Worm (Caenorhabditis elegans): ENCODE data around the gene mtre-1.

mtre-1 gene

ce11 chrII:8015483-8015938, 34.9 kb downstream of the mtre-1 start (continued):
- TF ChIP-seq dmd-9 (GFP tag; IDR thresholded peaks at IDR 0.05) = 0 out of 2 replicates have a peak, but pooled peaks have one; percentile 13
- peak; percentile 12 for TF ChIP-seq nhr-77 (tag; optimal IDR thresholded peaks at IDR 0.05)
- TF ChIP-seq zfp-2 (tag; optimal IDR thresholded peaks at IDR 0.05) = no peak
- no peak for TF ChIP-seq nhr-111 (GFP tag; optimal IDR thresholded peaks at IDR 0.05)
- TF ChIP-seq ZK337.2 (GFP tag; IDR thresholded peaks at IDR 0.05) = no peak
- no peak for TF ChIP-seq fos-1 (tag; optimal IDR thresholded peaks at IDR 0.05)
- TF ChIP-seq saeg-2 (GFP tag; IDR thresholded peaks at IDR 0.05) = no peak
- peak; percentile 24; the same call in 1 of the 2 replicates for TF ChIP-seq tra-1 (GFP tag; IDR thresholded peaks at IDR 0.05)
- TF ChIP-seq daf-8 (GFP tag; IDR thresholded peaks at IDR 0.05) = no peak
- peak; percentile 37 for TF ChIP-seq mep-1 (tag; optimal IDR thresholded peaks at IDR 0.05)
- TF ChIP-seq nhr-10 (tag; optimal IDR thresholded peaks at IDR 0.05) = no peak
- TF ChIP-seq vab-7 (GFP tag; IDR thresholded peaks at IDR 0.05) = no peak
- peak; percentile 60 for TF ChIP-seq nhr-28 (tag; optimal IDR thresholded peaks at IDR 0.05)
- TF ChIP-seq attf-4 (tag; optimal IDR thresholded peaks at IDR 0.05) = no peak
- TF ChIP-seq lin-29 (GFP tag; IDR thresholded peaks at IDR 0.05) = peak; percentile 42; the same call in 1 of the 2 replicates
- no peak for TF ChIP-seq mxl-3 (GFP tag; optimal IDR thresholded peaks at IDR 0.05)
- TF ChIP-seq D1046.2 (GFP tag; IDR thresholded peaks at IDR 0.05) = no peak
- peak; percentile 17 for TF ChIP-seq unc-130 (GFP tag; optimal IDR thresholded peaks at IDR 0.05)
- TF ChIP-seq lin-1 (GFP tag; IDR thresholded peaks at IDR 0.05) = peak; percentile 38; the same call in 1 of the 2 replicates
- TF ChIP-seq lin-13 (GFP tag; optimal IDR thresholded peaks at IDR 0.05) = no peak

ce11 chrII:8012071-8013031, 38.0 kb downstream of the mtre-1 start, which contains the start of gene DH11.2:
TSS of gene DH11.2 (plus strand) at chrII:8012816.
- TF ChIP-seq unc-62 (GFP tag; optimal IDR thresholded peaks at IDR 0.05 in 1 of 2) (peak in 1 of 2 experiments; percentile 96), unc-62 (tag; optimal IDR thresholded peaks at IDR 0.05) (no peak), hif-1 (tag; optimal IDR thresholded peaks at IDR 0.05) (peak in 1 of 2 experiments; percentile 46), set-16 (GFP tag; IDR thresholded peaks at IDR 0.05) (no peak), hlh-30 (tag; optimal IDR thresholded peaks at IDR 0.05; ENCODE audit: insufficient read depth) (peak; percentile 65), dmd-6 (GFP tag; IDR thresholded peaks at IDR 0.05) (peak; percentile 58), mxl-3 (GFP tag; optimal IDR thresholded peaks at IDR 0.05) (no peak), daf-16 (GFP tag; optimal IDR thresholded peaks at IDR 0.05) (no peak), daf-16 (tag; optimal IDR thresholded peaks at IDR 0.05) (peak; percentile 72), nhr-77 (tag; optimal IDR thresholded peaks at IDR 0.05) (peak; percentile 57), nhr-28 (tag; optimal IDR thresholded peaks at IDR 0.05) (peak; percentile 29), nhr-48 (tag; optimal IDR thresholded peaks at IDR 0.05) (peak; percentile 50), mdt-29 (GFP tag; IDR thresholded peaks at IDR 0.05) (no peak), aha-1 (tag) (peak; percentile 75), hlh-11 (tag; optimal IDR thresholded peaks at IDR 0.05) (peak; percentile 66), dve-1 (tag; optimal IDR thresholded peaks at IDR 0.05; ENCODE audit: insufficient read depth) (peak; percentile 36), F49E8.2 (tag; optimal IDR thresholded peaks at IDR 0.05; ENCODE audit: borderline replicate concordance) (no peak)

- TF ChIP-seq hmg-1.1 (GFP tag; IDR thresholded peaks at IDR 0.05) = no peak
- no peak for TF ChIP-seq daf-16 (GFP tag; optimal IDR thresholded peaks at IDR 0.05)
- TF ChIP-seq daf-16 (tag; optimal IDR thresholded peaks at IDR 0.05) = peak; percentile 1
These were observed 42.0 kb downstream of the mtre-1 start, which contains the start of gene glna-2 for ce11 chrII:8008334-8008733. TSS of gene glna-2 (plus strand) at chrII:8008634.

Data from whole organism, L4 larva.